Worm (Caenorhabditis elegans): ENCODE results near the gene copb-1.

ce11 chrII:3065086-3065485, 13.5 kb upstream of the copb-1 start:
- no peak for TF ChIP-seq gmeb-1 (tag; optimal IDR thresholded peaks at IDR 0.05)
- TF ChIP-seq mab-5 (tag; optimal IDR thresholded peaks at IDR 0.05), result no peak
- TF ChIP-seq lin-39 (tag; optimal IDR thresholded peaks at IDR 0.05), result no peak

Data from whole organism, L2 larva.